5 worm cellular contexts compared by ENCODE assay signal in genomic region chrIII:1661031-1661430, ce11.
TF ChIP-seq lines count a peak whose summit lies in the region.

No protein-coding gene starts in this region.

TF ChIP-seq in whole organism, L1 larva, 84 proteins besides CTCF, POLR2A, EP300 and RAD21:
- TF ChIP-seq efl-1 (optimal IDR thresholded peaks at IDR 0.05; lab: Kevin White, UChicago) (no peak), efl-1 (GFP tag; optimal IDR thresholded peaks at IDR 0.05 in 1 of 2; lab: Kevin White, UChicago) (peak in 1 of 2 experiments; percentile 20), nhr-85 (tag; lab: Kevin White, UChicago) (no peak), swsn-7 (tag; optimal IDR thresholded peaks at IDR 0.05; lab: Kevin White, UChicago) (no peak), hpl-2 (GFP tag; optimal IDR thresholded peaks at IDR 0.05; lab: Kevin White, UChicago) (no peak), elt-2 (tag; optimal IDR thresholded peaks at IDR 0.05; lab: Kevin White, UChicago) (peak; percentile 28)

TF ChIP-seq in whole organism, L2 larva, 48 proteins besides CTCF, POLR2A, EP300 and RAD21:
- TF ChIP-seq lin-39 (tag; optimal IDR thresholded peaks at IDR 0.05; lab: Kevin White, UChicago) (no peak), skn-1 (tag; optimal IDR thresholded peaks at IDR 0.05; lab: Kevin White, UChicago) (peak; percentile 69), aly-2 (tag; optimal IDR thresholded peaks at IDR 0.05; lab: Kevin White, UChicago) (no peak), nhr-25 (tag; optimal IDR thresholded peaks at IDR 0.05; lab: Kevin White, UChicago) (no peak), gmeb-1 (tag; optimal IDR thresholded peaks at IDR 0.05; lab: Kevin White, UChicago) (no peak), ceh-16 (tag; optimal IDR thresholded peaks at IDR 0.05; lab: Kevin White, UChicago) (no peak), fos-1 (tag; optimal IDR thresholded peaks at IDR 0.05; lab: Kevin White, UChicago) (peak; percentile 99), nhr-11 (tag; optimal IDR thresholded peaks at IDR 0.05; lab: Kevin White, UChicago) (no peak), crh-2 (tag; optimal IDR thresholded peaks at IDR 0.05; lab: Kevin White, UChicago) (peak; percentile 9), unc-55 (GFP tag; optimal IDR thresholded peaks at IDR 0.05; lab: Kevin White, UChicago) (no peak), ama-1 (optimal IDR thresholded peaks at IDR 0.05; lab: Kevin White, UChicago) (no peak)

TF ChIP-seq in whole organism, L3 larva, 47 proteins besides CTCF, POLR2A, EP300 and RAD21:
- peak; percentile 9 for TF ChIP-seq skn-1 (tag; optimal IDR thresholded peaks at IDR 0.05; lab: Kevin White, UChicago)
- TF ChIP-seq elt-2 (tag; optimal IDR thresholded peaks at IDR 0.05; lab: Kevin White, UChicago), result peak; percentile 65
- no peak for TF ChIP-seq ztf-4 (tag; optimal IDR thresholded peaks at IDR 0.05; lab: Kevin White, UChicago)
- no peak for TF ChIP-seq mdl-1 (tag; optimal IDR thresholded peaks at IDR 0.05; lab: Kevin White, UChicago)
- TF ChIP-seq nhr-76 (tag; optimal IDR thresholded peaks at IDR 0.05; lab: Kevin White, UChicago), result no peak
- no peak for TF ChIP-seq zag-1 (tag; optimal IDR thresholded peaks at IDR 0.05; lab: Kevin White, UChicago)
- no peak for TF ChIP-seq elt-1 (tag; optimal IDR thresholded peaks at IDR 0.05; lab: Kevin White, UChicago)
- TF ChIP-seq lsy-12 (tag; optimal IDR thresholded peaks at IDR 0.05; lab: Kevin White, UChicago), result no peak
- no peak for TF ChIP-seq nhr-11 (tag; optimal IDR thresholded peaks at IDR 0.05; lab: Kevin White, UChicago)
- TF ChIP-seq mml-1 (tag; optimal IDR thresholded peaks at IDR 0.05; lab: Kevin White, UChicago), result no peak
- no peak for TF ChIP-seq ceh-9 (tag; optimal IDR thresholded peaks at IDR 0.05; lab: Kevin White, UChicago)
- no peak for TF ChIP-seq nhr-43 (tag; optimal IDR thresholded peaks at IDR 0.05; lab: Kevin White, UChicago; ENCODE audit: poor library complexity, severe bottlenecking)
- TF ChIP-seq ceh-28 (tag; optimal IDR thresholded peaks at IDR 0.05; lab: Kevin White, UChicago), result no peak
- TF ChIP-seq pha-4 (tag; optimal IDR thresholded peaks at IDR 0.05; lab: Kevin White, UChicago), result peak; percentile 23
- TF ChIP-seq pqm-1 (tag; optimal IDR thresholded peaks at IDR 0.05; lab: Kevin White, UChicago), result peak; percentile 32
- TF ChIP-seq hmg-11 (tag; optimal IDR thresholded peaks at IDR 0.05; lab: Kevin White, UChicago), result no peak
- TF ChIP-seq nhr-237 (tag; optimal IDR thresholded peaks at IDR 0.05; lab: Kevin White, UChicago), result no peak
- no peak for TF ChIP-seq nfya-1 (tag; optimal IDR thresholded peaks at IDR 0.05; lab: Kevin White, UChicago; ENCODE audit: insufficient read depth)
- TF ChIP-seq fkh-2 (tag; optimal IDR thresholded peaks at IDR 0.05; lab: Kevin White, UChicago), result no peak

TF ChIP-seq in whole organism, L4 larva, 104 proteins besides CTCF, POLR2A, EP300 and RAD21:
- TF ChIP-seq hif-1 (tag; optimal IDR thresholded peaks at IDR 0.05; lab: Kevin White, UChicago), result no peak
- no peak for TF ChIP-seq lin-38 (GFP tag; IDR thresholded peaks at IDR 0.05; lab: Robert Waterston, UW)
- peak; percentile 22; the same call in 1 of the 2 replicates for TF ChIP-seq dmd-6 (GFP tag; IDR thresholded peaks at IDR 0.05; lab: Robert Waterston, UW)
- TF ChIP-seq vab-7 (GFP tag; IDR thresholded peaks at IDR 0.05; lab: Robert Waterston, UW), result no peak
- TF ChIP-seq nhr-28 (tag; optimal IDR thresholded peaks at IDR 0.05; lab: Kevin White, UChicago), result peak; percentile 53
- no peak for TF ChIP-seq duxl-1 (tag; optimal IDR thresholded peaks at IDR 0.05; lab: Kevin White, UChicago; ENCODE audit: poor library complexity)
- TF ChIP-seq pqm-1 (tag; optimal IDR thresholded peaks at IDR 0.05; lab: Kevin White, UChicago), result peak; percentile 91
- peak; percentile 0 for TF ChIP-seq dve-1 (tag; optimal IDR thresholded peaks at IDR 0.05; lab: Kevin White, UChicago; ENCODE audit: insufficient read depth)
- TF ChIP-seq daf-16 (GFP tag; optimal IDR thresholded peaks at IDR 0.05; lab: Kevin White, UChicago), result no peak
- peak; percentile 38 for TF ChIP-seq daf-16 (tag; optimal IDR thresholded peaks at IDR 0.05; lab: Kevin White, UChicago)

TF ChIP-seq in whole organism, young adult, 124 proteins besides CTCF, POLR2A, EP300 and RAD21:
- peak; percentile 40 for TF ChIP-seq nhr-80 (tag; optimal IDR thresholded peaks at IDR 0.05; lab: Kevin White, UChicago)
- TF ChIP-seq ekl-4 (GFP tag; IDR thresholded peaks at IDR 0.05; lab: Robert Waterston, UW), result no peak
- no peak for TF ChIP-seq Y56A3A.18 (GFP tag; IDR thresholded peaks at IDR 0.05; lab: Robert Waterston, UW)
